Fruit fly (Drosophila melanogaster): ENCODE results near the gene CG16986.
A peak's percentile ranks its signal among the peaks of the same experiment; 100 is the strongest.

DNA sequence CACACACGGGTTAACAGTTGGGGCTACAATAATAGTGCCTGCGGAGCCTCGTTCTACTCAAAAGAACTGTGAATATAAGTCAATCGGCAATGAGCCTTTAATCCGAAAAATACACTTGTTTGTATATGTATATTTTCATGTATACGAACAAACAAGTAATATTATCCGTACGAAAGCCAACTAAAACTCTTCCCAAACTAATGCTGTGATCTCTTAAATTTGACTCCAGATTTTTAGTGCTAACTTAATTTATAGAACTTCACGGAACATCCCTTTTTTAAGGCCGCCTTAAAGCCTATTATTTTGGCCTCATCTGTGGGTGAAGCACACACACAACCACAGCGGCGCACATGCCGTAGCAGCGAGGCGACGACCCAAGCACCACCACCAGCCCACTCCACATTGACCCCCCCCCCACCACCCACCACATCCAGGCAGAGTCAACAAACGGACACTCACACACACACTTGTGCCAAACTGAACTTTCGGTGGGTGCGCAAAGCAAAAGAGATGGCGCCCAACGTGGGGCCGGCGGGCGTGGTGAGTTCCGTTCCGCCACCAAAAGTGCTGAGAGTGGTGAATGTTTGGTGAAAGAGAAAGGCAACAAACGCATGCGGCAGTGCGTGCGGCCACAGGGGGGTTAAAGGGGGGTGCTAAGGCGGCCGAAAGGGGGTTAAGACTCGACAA is 15.9 kb upstream of the CG16986 start:
- TF ChIP-seq usp (GFP tag; optimal IDR thresholded peaks at IDR 0.05) (no peak), EcR (GFP tag; optimal IDR thresholded peaks at IDR 0.05) (peak in 1 of 2 experiments; percentile 59), Dll (optimal IDR thresholded peaks at IDR 0.05) (no peak), CG8478 (optimal IDR thresholded peaks at IDR 0.05) (no peak)
